Worm (Caenorhabditis elegans): ENCODE measurements around the gene C16C8.17.
"Not testable (repeated sequence)": the region's sequence is repeated elsewhere in the genome, so short reads cannot be mapped to it uniquely, and the experiment has no call there.

Gene C16C8.17

ce11 chrII:3482231-3482630 lies 41.6 kb downstream of the C16C8.17 start, which contains the start of gene smu-2 (continued):
- TF ChIP-seq ceh-20 (GFP tag; IDR thresholded peaks at IDR 0.05) = no peak
- no peak for TF ChIP-seq egl-43 (GFP tag; IDR thresholded peaks at IDR 0.05)
- peak; percentile 97 for TF ChIP-seq mes-2 (tag; optimal IDR thresholded peaks at IDR 0.05; ENCODE audit: poor library complexity, severe bottlenecking)
- TF ChIP-seq Y105C5A.15 (GFP tag; IDR thresholded peaks at IDR 0.05) = no peak
- no peak for TF ChIP-seq zag-1 (tag; optimal IDR thresholded peaks at IDR 0.05)
- no peak for TF ChIP-seq ctbp-1 (GFP tag; IDR thresholded peaks at IDR 0.05)
- TF ChIP-seq ces-1 (GFP tag; optimal IDR thresholded peaks at IDR 0.05) = peak; percentile 74
- TF ChIP-seq fkh-10 (GFP tag; optimal IDR thresholded peaks at IDR 0.05) = peak; percentile 28
- TF ChIP-seq nhr-10 (tag; optimal IDR thresholded peaks at IDR 0.05) = no peak
- TF ChIP-seq nhr-11 (tag; optimal IDR thresholded peaks at IDR 0.05) = peak; percentile 11
- peak; percentile 71 for TF ChIP-seq nhr-28 (tag; optimal IDR thresholded peaks at IDR 0.05)
- no peak for TF ChIP-seq attf-4 (tag; optimal IDR thresholded peaks at IDR 0.05)
- no peak for TF ChIP-seq hmg-1.1 (GFP tag; IDR thresholded peaks at IDR 0.05)
- peak; percentile 89 for TF ChIP-seq unc-130 (GFP tag; optimal IDR thresholded peaks at IDR 0.05)
- no peak for TF ChIP-seq lir-3 (tag; optimal IDR thresholded peaks at IDR 0.05)
- no peak for TF ChIP-seq ztf-7 (tag; optimal IDR thresholded peaks at IDR 0.05)

ce11 chrII:3490797-3491196 lies 50.2 kb downstream of the C16C8.17 start, which contains the start of gene fbxb-112:
Gene fbxb-112, plus strand, starts transcription at chrII:3491097.
- TF ChIP-seq ZK337.2 (GFP tag; IDR thresholded peaks at IDR 0.05); Y75B8A.6 (GFP tag; IDR thresholded peaks at IDR 0.05); daf-16 (GFP tag; optimal IDR thresholded peaks at IDR 0.05); daf-16 (tag; optimal IDR thresholded peaks at IDR 0.05): not testable (repeated sequence)
